Worm (Caenorhabditis elegans) whole organism, L2 larva: Measurements from ENCODE around the gene dct-12.

Experiments
- C34F6.9 ChIP-seq: fragments of 150-350 bp; optimal IDR thresholded peaks from 2 replicates; lab custom pipeline; 2014; ENCODE audit warnings: missing biosample characterization, missing genetic modification characterization
- R02D3.7 ChIP-seq: fragments of 150-350 bp; optimal IDR thresholded peaks from 2 replicates; lab custom pipeline; 2014; ENCODE audit warnings: missing biosample characterization, missing genetic modification characterization
- Y55F3AM.14 ChIP-seq: fragments of 200-800 bp; sonication (Bioruptor generic); optimal IDR thresholded peaks from 2 replicates; lab custom pipeline; 2018; ENCODE audit warnings: mild to moderate bottlenecking, missing genetic modification characterization, missing compliant biosample characterization
- ZK546.5 ChIP-seq: sonication (generic microtip); optimal IDR thresholded peaks from 2 replicates; lab custom pipeline; 2017; ENCODE audit warnings: missing biosample characterization, missing genetic modification characterization
- alr-1 ChIP-seq: fragments of 150-350 bp; optimal IDR thresholded peaks from 2 replicates; lab custom pipeline; 2014; ENCODE audit warnings: missing biosample characterization, missing genetic modification characterization
- aly-2 ChIP-seq: fragments of 150-350 bp; optimal IDR thresholded peaks from 2 replicates; lab custom pipeline; 2014; ENCODE audit warnings: missing biosample characterization, missing genetic modification characterization
- ama-1 ChIP-seq: fragments of 150-350 bp; optimal IDR thresholded peaks from 2 replicates; lab custom pipeline; 2018; ENCODE audit warnings: inconsistent platforms
- blmp-1 ChIP-seq: sonication (generic microtip); optimal IDR thresholded peaks from 2 replicates; lab custom pipeline; 2017; ENCODE audit warnings: missing genetic modification characterization, mild to moderate bottlenecking, missing compliant biosample characterization, antibody characterized with exemption, moderate library complexity; ENCODE audit not compliant: insufficient read depth
- crh-2 ChIP-seq: sonication (generic microtip); optimal IDR thresholded peaks from 2 replicates; lab custom pipeline; 2017; ENCODE audit warnings: missing biosample characterization, missing genetic modification characterization
- egl-27 ChIP-seq: sonication (generic microtip); optimal IDR thresholded peaks from 3 replicates; lab custom pipeline; 2017; ENCODE audit warnings: missing biosample characterization, missing genetic modification reagents, missing genetic modification characterization
- fos-1 ChIP-seq: fragments of 150-350 bp; optimal IDR thresholded peaks from 2 replicates; lab custom pipeline; 2014; ENCODE audit warnings: missing biosample characterization, missing genetic modification characterization
- lin-11 ChIP-seq: fragments of 150-350 bp; sonication (generic microtip); optimal IDR thresholded peaks from 2 replicates; lab custom pipeline; 2014; ENCODE audit warnings: missing biosample characterization, missing genetic modification characterization, inconsistent platforms, mixed read lengths
- lin-39 ChIP-seq: fragments of 150-350 bp; optimal IDR thresholded peaks from 2 replicates; lab custom pipeline; 2014; ENCODE audit warnings: missing biosample characterization, missing genetic modification reagents, missing genetic modification characterization
- mbf-1 ChIP-seq: sonication (generic microtip); optimal IDR thresholded peaks from 2 replicates; lab custom pipeline; 2017; ENCODE audit warnings: missing biosample characterization, missing genetic modification characterization
- mdl-1 ChIP-seq, 2 experiments: fragments of 150-350 bp in 1 of 2; sonication (generic microtip) in 1 of 2; optimal IDR thresholded peaks; 2 replicates each; lab custom pipeline; 2017; ENCODE audit warnings: missing biosample characterization in 2 of 2, missing genetic modification characterization in 2 of 2
- nhr-12 ChIP-seq: fragments of 150-350 bp; optimal IDR thresholded peaks from 2 replicates; lab custom pipeline; 2014; ENCODE audit warnings: missing biosample characterization, missing genetic modification characterization
- nhr-129 ChIP-seq: fragments of 150-350 bp; optimal IDR thresholded peaks from 2 replicates; lab custom pipeline; 2014; ENCODE audit warnings: missing biosample characterization, missing genetic modification characterization
- nhr-21 ChIP-seq: fragments of 150-350 bp; optimal IDR thresholded peaks from 2 replicates; lab custom pipeline; 2014; ENCODE audit warnings: missing biosample characterization, missing genetic modification characterization
- nhr-23 ChIP-seq: fragments of 150-350 bp; optimal IDR thresholded peaks from 2 replicates; lab custom pipeline; 2014; ENCODE audit warnings: missing biosample characterization, missing genetic modification reagents, missing genetic modification characterization
- nhr-25 ChIP-seq: fragments of 150-350 bp; sonication (generic microtip); optimal IDR thresholded peaks from 3 replicates; lab custom pipeline; 2014; ENCODE audit warnings: missing biosample characterization, missing genetic modification characterization
- nhr-6 ChIP-seq: fragments of 150-350 bp; optimal IDR thresholded peaks from 2 replicates; lab custom pipeline; 2014; ENCODE audit warnings: missing biosample characterization, missing genetic modification characterization
- peb-1 ChIP-seq: fragments of 150-350 bp; optimal IDR thresholded peaks from 2 replicates; lab custom pipeline; 2014; ENCODE audit warnings: missing biosample characterization, missing genetic modification characterization
- sem-4 ChIP-seq: fragments of 150-350 bp; optimal IDR thresholded peaks from 2 replicates; lab custom pipeline; 2014; ENCODE audit warnings: missing biosample characterization, missing genetic modification reagents, missing genetic modification characterization
- skn-1 ChIP-seq: sonication (generic microtip); optimal IDR thresholded peaks from 2 replicates; lab custom pipeline; 2017; ENCODE audit warnings: missing biosample characterization, missing genetic modification characterization
- sma-9 ChIP-seq, 2 experiments: fragments of 150-350 bp in 1 of 2; sonication (generic microtip) in 1 of 2; optimal IDR thresholded peaks; 2 replicates each; lab custom pipeline; 2014 to 2016; ENCODE audit warnings: missing genetic modification characterization in 2 of 2, mild to moderate bottlenecking in 1 of 2, missing biosample characterization in 1 of 2, missing compliant biosample characterization in 1 of 2, missing genetic modification reagents in 1 of 2, moderate library complexity in 1 of 2
- unc-39 ChIP-seq: fragments of 150-350 bp; optimal IDR thresholded peaks from 2 replicates; lab custom pipeline; 2014; ENCODE audit warnings: missing biosample characterization, missing genetic modification characterization
- unc-55 ChIP-seq: fragments of 150-350 bp; sonication (generic microtip); optimal IDR thresholded peaks from 3 replicates; lab custom pipeline; 2014; ENCODE audit warnings: missing biosample characterization, missing genetic modification reagents, missing genetic modification characterization
- unc-62 ChIP-seq: fragments of 150-350 bp; optimal IDR thresholded peaks from 2 replicates; lab custom pipeline; 2014; ENCODE audit warnings: missing biosample characterization, missing genetic modification reagents, missing genetic modification characterization
- zag-1 ChIP-seq: fragments of 150-350 bp; optimal IDR thresholded peaks from 2 replicates; lab custom pipeline; 2014; ENCODE audit warnings: missing biosample characterization, missing genetic modification characterization
- ztf-1 ChIP-seq: fragments of 200-800 bp; sonication (Bioruptor generic); conservative IDR thresholded peaks from 2 replicates; pipeline ENCODE4 v1.3.6; 2022; ENCODE audit warnings: missing genetic modification characterization, missing compliant biosample characterization
- ztf-11 ChIP-seq: sonication (generic microtip); optimal IDR thresholded peaks from 2 replicates; lab custom pipeline; 2017; ENCODE audit warnings: missing biosample characterization, missing genetic modification characterization
- ztf-4 ChIP-seq: fragments of 150-350 bp; optimal IDR thresholded peaks from 2 replicates; lab custom pipeline; 2014; ENCODE audit warnings: missing biosample characterization, missing genetic modification characterization

dct-12 gene

ce11 chrII:12457275-12457674 is 25.0 kb upstream of the dct-12 start, which contains the start of gene sre-38:
sre-38 (plus strand) TSS chrII:12457575.
- no peak for TF ChIP-seq lin-39 (tag; lab: Kevin White, UChicago)
- TF ChIP-seq blmp-1 (tag; lab: Kevin White, UChicago) = no peak
- TF ChIP-seq nhr-23 (tag; lab: Kevin White, UChicago) = no peak
- TF ChIP-seq alr-1 (tag; lab: Kevin White, UChicago) = no peak
- TF ChIP-seq nhr-6 (tag; lab: Kevin White, UChicago) = no peak
- TF ChIP-seq nhr-12 (tag; lab: Kevin White, UChicago) = no peak

- TF ChIP-seq ztf-4 (no peak), peb-1 (tag; lab: Kevin White, UChicago) (no peak), sem-4 (no peak), Y55F3AM.14 (GFP tag; lab: Kevin White, UChicago) (no peak), nhr-21 (tag; lab: Kevin White, UChicago) (no peak), C34F6.9 (tag; lab: Kevin White, UChicago) (no peak)
Measured at ce11 chrII:12456633-12457032, 24.4 kb upstream of the dct-12 start, which contains the start of gene sre-32. sre-32 (minus strand) TSS chrII:12456733.

- TF ChIP-seq unc-55 (GFP tag; lab: Kevin White, UChicago) = no peak
- TF ChIP-seq mbf-1 = no peak
- no peak for TF ChIP-seq peb-1 (tag; lab: Kevin White, UChicago)
- no peak for TF ChIP-seq nhr-25 (tag; lab: Kevin White, UChicago)
- TF ChIP-seq aly-2 (tag; lab: Kevin White, UChicago) = no peak
Measured at ce11 chrII:12452754-12453352, 20.6 kb upstream of the dct-12 start, which contains the start of the genes sre-35 and sre-33. sre-35 (minus strand) TSS chrII:12452854. sre-33 (plus strand) TSS chrII:12453302.

ce11 chrII:12449849-12450248 is 17.6 kb upstream of the dct-12 start, which contains the start of gene sre-34:
sre-34 (plus strand) TSS chrII:12450149.
- TF ChIP-seq crh-2 (tag; lab: Kevin White, UChicago) (no peak), nhr-21 (tag; lab: Kevin White, UChicago) (no peak), egl-27 (tag; lab: Kevin White, UChicago) (no peak), ztf-1 (GFP tag; lab: Robert Waterston, UW) (no peak), aly-2 (tag; lab: Kevin White, UChicago) (no peak)

ce11 chrII:12448241-12448640 is 16.0 kb upstream of the dct-12 start, which contains the start of gene srh-27:
srh-27 (plus strand) TSS chrII:12448541.
- TF ChIP-seq zag-1 (tag; lab: Kevin White, UChicago) (no peak), ama-1 (lab: Kevin White, UChicago) (no peak), ZK546.5 (no peak), ztf-1 (GFP tag; lab: Robert Waterston, UW) (no peak), sem-4 (no peak), alr-1 (tag; lab: Kevin White, UChicago) (no peak), nhr-12 (tag; lab: Kevin White, UChicago) (no peak), R02D3.7 (tag; lab: Kevin White, UChicago) (no peak), sma-9 (GFP tag; optimal IDR thresholded peaks at IDR 0.05; lab: Kevin White, UChicago) (no peak), sma-9 (tag; optimal IDR thresholded peaks at IDR 0.05; lab: Kevin White, UChicago) (no peak), skn-1 (tag; lab: Kevin White, UChicago) (no peak), nhr-6 (tag; lab: Kevin White, UChicago) (no peak), nhr-129 (tag; lab: Kevin White, UChicago) (no peak), nhr-23 (tag; lab: Kevin White, UChicago) (no peak), mdl-1 (tag; optimal IDR thresholded peaks at IDR 0.05; lab: Kevin White, UChicago) (no peak)

- no peak for TF ChIP-seq unc-62
- TF ChIP-seq nhr-23 (tag; lab: Kevin White, UChicago) = no peak
- no peak for TF ChIP-seq crh-2 (tag; lab: Kevin White, UChicago)
- TF ChIP-seq zag-1 (tag; lab: Kevin White, UChicago) = no peak
- no peak for TF ChIP-seq sem-4
- no peak for TF ChIP-seq aly-2 (tag; lab: Kevin White, UChicago)
- no peak for TF ChIP-seq fos-1 (tag; lab: Kevin White, UChicago)
- TF ChIP-seq lin-11 = no peak
- no peak for TF ChIP-seq unc-39
- no peak for TF ChIP-seq ztf-11
- no peak for TF ChIP-seq mdl-1 (tag; optimal IDR thresholded peaks at IDR 0.05; lab: Kevin White, UChicago)
- TF ChIP-seq nhr-21 (tag; lab: Kevin White, UChicago) = no peak
Measured at ce11 chrII:12444679-12445376, 12.6 kb upstream of the dct-12 start, which contains the start of the genes W05H5.1 and pitr-6. W05H5.1 (minus strand) TSS chrII:12444779. pitr-6 (plus strand) TSS chrII:12445326.
